Fruit fly (Drosophila melanogaster) whole organism, wandering third instar larva: Measurements from ENCODE around the gene CG32278.

Experiments used
- Abd-B ChIP-seq: fragments of >200 bp; optimal IDR thresholded peaks from 2 replicates; lab custom pipeline; 2017; ENCODE audit warnings: missing biosample characterization, missing genetic modification characterization
- CG32264 ChIP-seq: fragments of 200-800 bp; sonication (Bioruptor generic); optimal IDR thresholded peaks from 2 replicates; lab custom pipeline; 2016; ENCODE audit warnings: missing biosample characterization, missing genetic modification characterization
- CG9705 ChIP-seq: fragments of 200-800 bp; sonication (Bioruptor generic); optimal IDR thresholded peaks from 2 replicates; lab custom pipeline; 2018; ENCODE audit warnings: missing biosample characterization, mild to moderate bottlenecking, missing genetic modification characterization
- CrebA ChIP-seq: fragments of 200-800 bp; sonication (Bioruptor generic); optimal IDR thresholded peaks from 2 replicates; lab custom pipeline; 2016; ENCODE audit warnings: missing biosample characterization, mild to moderate bottlenecking, missing genetic modification characterization, borderline replicate concordance
- Dfd ChIP-seq: fragments of >200 bp; optimal IDR thresholded peaks from 2 replicates; lab custom pipeline; 2017; ENCODE audit warnings: missing biosample characterization, missing genetic modification characterization
- Dif ChIP-seq: fragments of 200-275, 200-300 bp; sonication (Bioruptor generic); optimal IDR thresholded peaks from 2 replicates; lab custom pipeline; 2018; ENCODE audit warnings: missing biosample characterization, missing genetic modification characterization; ENCODE audit not compliant: partially characterized antibody
- GATAd ChIP-seq: sonication (Bioruptor generic); optimal IDR thresholded peaks from 2 replicates; lab custom pipeline; 2016; ENCODE audit warnings: missing biosample characterization, missing genetic modification characterization
- HLH106 ChIP-seq: fragments of 200-800 bp; optimal IDR thresholded peaks from 3 replicates; lab custom pipeline; 2019; ENCODE audit warnings: missing biosample characterization, mild to moderate bottlenecking, missing genetic modification characterization, moderate library complexity
- Hnf4 ChIP-seq: fragments of 200-800 bp; sonication (Bioruptor generic); optimal IDR thresholded peaks from 2 replicates; lab custom pipeline; 2016; ENCODE audit warnings: missing biosample characterization, mild to moderate bottlenecking, missing genetic modification characterization
- Hr78 ChIP-seq: fragments of >200 bp; optimal IDR thresholded peaks from 2 replicates; lab custom pipeline; 2017; ENCODE audit warnings: missing biosample characterization, missing genetic modification characterization
- Hr83 ChIP-seq: fragments of 200-300 bp; sonication (Bioruptor generic); optimal IDR thresholded peaks from 2 replicates; lab custom pipeline; 2016; ENCODE audit warnings: missing biosample characterization, mild to moderate bottlenecking, missing genetic modification characterization, moderate library complexity; ENCODE audit not compliant: poor library complexity, severe bottlenecking
- Jra ChIP-seq: sonication (Bioruptor generic); optimal IDR thresholded peaks from 2 replicates; lab custom pipeline; 2016; ENCODE audit warnings: missing biosample characterization, missing genetic modification characterization
- Mio ChIP-seq: sonication (Bioruptor generic); optimal IDR thresholded peaks from 2 replicates; lab custom pipeline; 2016; ENCODE audit warnings: missing biosample characterization, missing genetic modification characterization
- Myc ChIP-seq: fragments of >200 bp; optimal IDR thresholded peaks from 2 replicates; lab custom pipeline; 2017
- N ChIP-seq: fragments of >200 bp; optimal IDR thresholded peaks from 2 replicates; lab custom pipeline; 2018; ENCODE audit warnings: missing biosample characterization, missing external identifiers, missing genetic modification characterization
- OdsH ChIP-seq: fragments of 200-800 bp; sonication (Bioruptor generic); optimal IDR thresholded peaks from 2 replicates; lab custom pipeline; 2016; ENCODE audit warnings: missing biosample characterization, mild to moderate bottlenecking, missing genetic modification characterization
- Rel ChIP-seq, 2 experiments: fragments of 200-800 bp; sonication (Bioruptor generic) in 1 of 2; optimal IDR thresholded peaks; 2 replicates in 1 of 2; 3 replicates in 1 of 2; lab custom pipeline; 2016 to 2019; ENCODE audit warnings: mild to moderate bottlenecking in 2 of 2, missing biosample characterization in 2 of 2, missing genetic modification characterization in 2 of 2, moderate library complexity in 1 of 2
- Sp1 ChIP-seq: fragments of 200-800 bp; sonication (Bioruptor generic); optimal IDR thresholded peaks from 3 replicates; lab custom pipeline; 2019; ENCODE audit warnings: missing biosample characterization, mild to moderate bottlenecking, missing genetic modification characterization, moderate library complexity
- Vsx2 ChIP-seq: fragments of 200-300, 225-300 bp; sonication (Bioruptor generic); optimal IDR thresholded peaks from 2 replicates; lab custom pipeline; 2018; ENCODE audit warnings: missing biosample characterization, missing genetic modification characterization; ENCODE audit not compliant: partially characterized antibody
- br ChIP-seq: fragments of 200-800 bp; sonication (Bioruptor generic); optimal IDR thresholded peaks from 2 replicates; lab custom pipeline; 2016; ENCODE audit warnings: missing biosample characterization, missing genetic modification characterization
- brk ChIP-seq: fragments of 200-800 bp; sonication (Bioruptor generic); optimal IDR thresholded peaks from 2 replicates; lab custom pipeline; 2016; ENCODE audit warnings: missing biosample characterization, mild to moderate bottlenecking, missing genetic modification characterization
- dl ChIP-seq, 2 experiments: fragments of 175-275, 200-275 bp in 1 of 2; fragments of 200-275 bp in 1 of 2; sonication (Bioruptor generic); optimal IDR thresholded peaks; lab custom pipeline; 2018; ENCODE audit warnings: mild to moderate bottlenecking in 2 of 2, missing biosample characterization in 2 of 2, missing genetic modification characterization in 2 of 2, moderate library complexity in 2 of 2; ENCODE audit not compliant: partially characterized antibody in 2 of 2, insufficient read depth in 1 of 2
- dmrt93B ChIP-seq: fragments of 200-800 bp; sonication (Bioruptor generic); optimal IDR thresholded peaks from 2 replicates; lab custom pipeline; 2018; ENCODE audit warnings: missing biosample characterization, mild to moderate bottlenecking, missing genetic modification characterization
- dsf ChIP-seq: sonication (Bioruptor generic); optimal IDR thresholded peaks from 2 replicates; lab custom pipeline; 2016; ENCODE audit warnings: missing biosample characterization, missing genetic modification characterization, borderline replicate concordance
- ey ChIP-seq: fragments of 200-800 bp; sonication (Bioruptor generic); optimal IDR thresholded peaks from 2 replicates; lab custom pipeline; 2016; ENCODE audit warnings: missing biosample characterization, missing genetic modification characterization
- foxo ChIP-seq, 2 experiments: fragments of 200-800 bp; sonication (Bioruptor generic); optimal IDR thresholded peaks; 2 replicates in 1 of 2; 3 replicates in 1 of 2; lab custom pipeline; 2016 to 2017; ENCODE audit warnings: missing biosample characterization in 2 of 2, missing genetic modification characterization in 2 of 2
- fru ChIP-seq: fragments of 200-800 bp; sonication (Bioruptor generic); optimal IDR thresholded peaks from 3 replicates; lab custom pipeline; 2016; ENCODE audit warnings: missing biosample characterization, mild to moderate bottlenecking, missing genetic modification characterization
- h ChIP-seq: fragments of 200-800 bp; sonication (Bioruptor generic); optimal IDR thresholded peaks from 3 replicates; lab custom pipeline; 2016; ENCODE audit warnings: missing biosample characterization, mild to moderate bottlenecking, missing genetic modification characterization
- jim ChIP-seq: fragments of 175-275, 200-325 bp; sonication (Bioruptor generic); optimal IDR thresholded peaks from 2 replicates; lab custom pipeline; 2016; ENCODE audit warnings: missing biosample characterization, mild to moderate bottlenecking, missing genetic modification characterization
- lola ChIP-seq: fragments of >200 bp; optimal IDR thresholded peaks from 2 replicates; lab custom pipeline; 2017; ENCODE audit warnings: missing biosample characterization, missing genetic modification characterization
- pan ChIP-seq: fragments of >200 bp; optimal IDR thresholded peaks from 2 replicates; lab custom pipeline; 2017
- psq ChIP-seq: fragments of 200-800 bp; sonication (Bioruptor generic); optimal IDR thresholded peaks from 3 replicates; lab custom pipeline; 2017; ENCODE audit warnings: missing biosample characterization, mild to moderate bottlenecking, missing genetic modification characterization, moderate library complexity
- rgr ChIP-seq: fragments of 200-800 bp; sonication (Bioruptor generic); optimal IDR thresholded peaks from 3 replicates; lab custom pipeline; 2016; ENCODE audit warnings: missing biosample characterization, mild to moderate bottlenecking, missing genetic modification characterization
- sage ChIP-seq: fragments of 200-800 bp; sonication (Bioruptor generic); optimal IDR thresholded peaks from 2 replicates; lab custom pipeline; 2016; ENCODE audit warnings: missing biosample characterization, mild to moderate bottlenecking, missing genetic modification characterization
- sv ChIP-seq: fragments of 200-800 bp; sonication (Bioruptor generic); optimal IDR thresholded peaks from 3 replicates; lab custom pipeline; 2016; ENCODE audit warnings: missing biosample characterization, missing genetic modification characterization
- tai ChIP-seq: sonication (Bioruptor generic); optimal IDR thresholded peaks from 2 replicates; lab custom pipeline; 2016; ENCODE audit warnings: missing biosample characterization, missing genetic modification characterization
- usp ChIP-seq: fragments of >200 bp; optimal IDR thresholded peaks from 2 replicates; lab custom pipeline; 2017; ENCODE audit warnings: missing biosample characterization, missing genetic modification characterization
- woc ChIP-seq: sonication (Bioruptor generic); optimal IDR thresholded peaks from 2 replicates; lab custom pipeline; 2016; ENCODE audit warnings: missing biosample characterization, mild to moderate bottlenecking, missing genetic modification characterization

CG32278 gene

DNA sequence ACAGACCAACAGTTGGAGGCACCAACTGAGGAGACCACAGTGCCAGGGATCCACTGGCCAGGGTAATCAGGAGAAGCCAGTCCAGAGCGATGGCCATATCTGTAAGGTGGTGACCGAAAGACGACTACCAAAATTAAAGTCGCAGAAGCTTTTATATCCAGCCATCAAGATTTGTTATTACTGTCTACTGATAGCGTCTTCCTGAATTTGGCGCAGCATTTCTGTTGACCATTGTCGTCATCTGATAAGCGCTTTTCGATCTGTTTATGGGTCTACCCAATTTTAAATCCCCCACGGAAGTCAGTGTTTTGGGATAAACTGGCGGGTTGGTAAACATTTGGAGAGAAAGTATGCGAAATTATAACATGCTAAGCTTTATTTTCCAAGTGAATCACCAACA, 3.4 kb downstream of the CG32278 start, which contains the start of gene CG14963:
CG14963 (minus strand) TSS at position 101 of the 400 bp plus-strand sequence.
- no peak for TF ChIP-seq brk (GFP tag; lab: Kevin White, UChicago)
- TF ChIP-seq OdsH, result no peak
- no peak for TF ChIP-seq lola (GFP tag; lab: Kevin White, UChicago)
- TF ChIP-seq sage (GFP tag; lab: Kevin White, UChicago), result no peak
- TF ChIP-seq woc (GFP tag; lab: Kevin White, UChicago), result no peak
- TF ChIP-seq CrebA, result no peak
- no peak for TF ChIP-seq dl (GFP tag; optimal IDR thresholded peaks at IDR 0.05; lab: Kevin White, UChicago; ENCODE audit: insufficient read depth in 1 of 2, partially characterized antibody in 2 of 2)

- TF ChIP-seq jim (GFP tag; lab: Kevin White, UChicago) (no peak), foxo (GFP tag; optimal IDR thresholded peaks at IDR 0.05; lab: Kevin White, UChicago) (no peak)
- TF ChIP-seq, all 38 proteins: peak for 0
These were observed 8.8 kb downstream of the CG32278 start for dm6 chr3L:3177872-3178271.

DNA sequence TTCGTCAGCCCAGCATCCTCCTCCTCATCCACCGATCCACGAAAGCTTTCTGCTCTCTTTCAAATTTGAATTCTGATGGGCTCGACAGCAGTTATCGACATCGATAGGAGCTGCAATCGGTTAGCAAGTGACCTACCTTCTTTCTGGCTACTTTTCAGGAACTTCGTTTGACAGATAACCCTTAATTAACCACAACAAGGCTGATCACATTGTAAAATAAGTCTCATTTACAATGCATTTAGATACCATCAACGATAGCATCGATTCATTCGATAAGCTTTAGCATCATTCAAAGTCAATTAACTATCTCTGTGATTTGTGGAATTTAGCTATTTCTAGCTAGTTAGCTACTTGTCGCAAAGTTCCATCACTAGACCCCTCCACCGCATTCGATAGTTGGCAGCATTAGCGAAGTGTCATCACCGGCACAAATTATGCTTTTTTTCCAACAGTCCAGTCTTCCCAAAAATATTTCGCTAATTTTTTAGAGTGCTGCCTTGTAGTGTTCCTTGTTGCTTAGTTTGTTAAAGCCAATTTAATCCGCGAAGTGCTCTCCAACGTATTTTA, 9.5 kb downstream of the CG32278 start, which contains the start of the genes MnM and Girdin:
MnM (minus strand) TSS at position 51 of the 567 bp plus-strand sequence.
Girdin (plus strand) TSS at position 401 of the 567 bp plus-strand sequence.
- TF ChIP-seq fru (GFP tag; lab: Kevin White, UChicago), result peak; percentile 70
- TF ChIP-seq GATAd (GFP tag; lab: Kevin White, UChicago), result peak; percentile 12
- peak; percentile 73 for TF ChIP-seq br
- TF ChIP-seq pan (lab: Kevin White, UChicago), result no peak
- TF ChIP-seq Myc (lab: Kevin White, UChicago), result peak; percentile 94
- peak; percentile 57 for TF ChIP-seq Hr83
- peak in 1 of 2 experiments; percentile 82 for TF ChIP-seq foxo (GFP tag; optimal IDR thresholded peaks at IDR 0.05; lab: Kevin White, UChicago)
- peak; percentile 89 for TF ChIP-seq woc (GFP tag; lab: Kevin White, UChicago)
- peak; percentile 67 for TF ChIP-seq sv
- no peak for TF ChIP-seq brk (GFP tag; lab: Kevin White, UChicago)
- TF ChIP-seq HLH106, result peak; percentile 65
- peak; percentile 19 for TF ChIP-seq dmrt93B (GFP tag; lab: Kevin White, UChicago)
- TF ChIP-seq Abd-B (GFP tag; lab: Kevin White, UChicago), result no peak
- peak; percentile 69 for TF ChIP-seq ey (GFP tag; lab: Kevin White, UChicago)
- no peak for TF ChIP-seq Sp1 (GFP tag; lab: Kevin White, UChicago)
- no peak for TF ChIP-seq rgr
- TF ChIP-seq OdsH, result peak; percentile 55
- TF ChIP-seq N, result no peak

DNA sequence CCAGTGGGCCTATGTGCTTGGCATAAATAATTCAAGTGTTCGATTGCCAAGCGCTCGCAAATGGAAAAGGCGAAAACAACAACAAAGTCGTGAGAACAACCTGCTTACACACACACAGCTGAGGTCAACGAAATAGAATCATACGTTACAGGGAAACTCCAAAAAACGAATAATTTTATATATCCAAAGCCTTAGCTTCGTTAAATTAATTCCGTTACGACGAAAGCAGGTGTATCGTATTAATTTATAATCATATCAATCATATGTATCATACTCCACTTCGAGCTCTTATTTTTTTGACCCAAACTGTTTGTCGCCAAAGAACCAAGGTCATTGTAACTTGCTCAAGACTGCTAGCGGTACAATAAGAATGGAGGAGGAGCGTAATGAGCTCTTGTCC, 10.4 kb downstream of the CG32278 start:
- no peak for TF ChIP-seq Hnf4 (GFP tag; lab: Kevin White, UChicago)
- peak; percentile 89 for TF ChIP-seq CG32264 (GFP tag; lab: Kevin White, UChicago)
- no peak for TF ChIP-seq Dif (GFP tag; lab: Kevin White, UChicago)
- peak; percentile 10 for TF ChIP-seq Hr83
- TF ChIP-seq CrebA, result no peak
- TF ChIP-seq dsf (GFP tag; lab: Kevin White, UChicago), result no peak
- peak; percentile 85 for TF ChIP-seq HLH106
- peak; percentile 64 for TF ChIP-seq Rel (GFP tag; optimal IDR thresholded peaks at IDR 0.05; lab: Kevin White, UChicago)
- no peak for TF ChIP-seq Rel (tag; optimal IDR thresholded peaks at IDR 0.05; lab: Kevin White, UChicago)
- no peak for TF ChIP-seq Vsx2 (GFP tag; lab: Kevin White, UChicago)
- TF ChIP-seq CG9705 (GFP tag; lab: Kevin White, UChicago), result peak; percentile 48
- no peak for TF ChIP-seq Dfd (GFP tag; lab: Kevin White, UChicago)
- peak; percentile 87 for TF ChIP-seq OdsH
- TF ChIP-seq ey (GFP tag; lab: Kevin White, UChicago), result peak; percentile 84
- peak; percentile 83 for TF ChIP-seq woc (GFP tag; lab: Kevin White, UChicago)
- no peak for TF ChIP-seq sage (GFP tag; lab: Kevin White, UChicago)
- TF ChIP-seq Sp1 (GFP tag; lab: Kevin White, UChicago), result peak; percentile 83
- TF ChIP-seq N, result no peak
- no peak for TF ChIP-seq lola (GFP tag; lab: Kevin White, UChicago)
- peak; percentile 73 for TF ChIP-seq dmrt93B (GFP tag; lab: Kevin White, UChicago)
- TF ChIP-seq sv, result peak; percentile 83
- no peak for TF ChIP-seq pan (lab: Kevin White, UChicago)
- TF ChIP-seq h, result peak; percentile 94
- no peak for TF ChIP-seq GATAd (GFP tag; lab: Kevin White, UChicago)
- no peak for TF ChIP-seq tai (GFP tag; lab: Kevin White, UChicago)
- TF ChIP-seq rgr, result peak; percentile 89
- peak; percentile 90 for TF ChIP-seq br
- no peak for TF ChIP-seq jim (GFP tag; lab: Kevin White, UChicago)
- TF ChIP-seq Hr78, result no peak
- TF ChIP-seq Abd-B (GFP tag; lab: Kevin White, UChicago), result no peak
- TF ChIP-seq psq (GFP tag; lab: Kevin White, UChicago), result peak; percentile 75
- no peak for TF ChIP-seq Jra
- peak; percentile 93 for TF ChIP-seq fru (GFP tag; lab: Kevin White, UChicago)
- TF ChIP-seq usp (GFP tag; lab: Kevin White, UChicago), result no peak
- peak; percentile 73 to 91 for TF ChIP-seq foxo (GFP tag; optimal IDR thresholded peaks at IDR 0.05; lab: Kevin White, UChicago)
- no peak for TF ChIP-seq Mio (GFP tag; lab: Kevin White, UChicago)
- TF ChIP-seq dl (GFP tag; optimal IDR thresholded peaks at IDR 0.05; lab: Kevin White, UChicago; ENCODE audit: insufficient read depth in 1 of 2, partially characterized antibody in 2 of 2), result no peak
- TF ChIP-seq Myc (lab: Kevin White, UChicago), result no peak
- no peak for TF ChIP-seq brk (GFP tag; lab: Kevin White, UChicago)
- TF ChIP-seq, all 38 proteins: peak for 17
